Fruit fly (Drosophila melanogaster): ENCODE measurements around the gene CG6933.

- TF ChIP-seq CG15710 (tag; optimal IDR thresholded peaks at IDR 0.05): no peak
- no peak for TF ChIP-seq CG14655 (GFP tag; optimal IDR thresholded peaks at IDR 0.05)
- no peak for TF ChIP-seq CG13204 (GFP tag; optimal IDR thresholded peaks at IDR 0.05)
- TF ChIP-seq EcR (GFP tag; optimal IDR thresholded peaks at IDR 0.05): no peak
- TF ChIP-seq gl (tag; optimal IDR thresholded peaks at IDR 0.05): no peak
- no peak for TF ChIP-seq CG12605 (GFP tag; IDR thresholded peaks at IDR 0.05)
- TF ChIP-seq CG34367 (tag; optimal IDR thresholded peaks at IDR 0.05): no peak
Observed at dm6 chr3L:20220374-20220773, at the start of gene CG6933.

All from whole organism, pupa.